Fruit fly (Drosophila melanogaster): ENCODE results near the gene CG10681.

Gene CG10681

DNA sequence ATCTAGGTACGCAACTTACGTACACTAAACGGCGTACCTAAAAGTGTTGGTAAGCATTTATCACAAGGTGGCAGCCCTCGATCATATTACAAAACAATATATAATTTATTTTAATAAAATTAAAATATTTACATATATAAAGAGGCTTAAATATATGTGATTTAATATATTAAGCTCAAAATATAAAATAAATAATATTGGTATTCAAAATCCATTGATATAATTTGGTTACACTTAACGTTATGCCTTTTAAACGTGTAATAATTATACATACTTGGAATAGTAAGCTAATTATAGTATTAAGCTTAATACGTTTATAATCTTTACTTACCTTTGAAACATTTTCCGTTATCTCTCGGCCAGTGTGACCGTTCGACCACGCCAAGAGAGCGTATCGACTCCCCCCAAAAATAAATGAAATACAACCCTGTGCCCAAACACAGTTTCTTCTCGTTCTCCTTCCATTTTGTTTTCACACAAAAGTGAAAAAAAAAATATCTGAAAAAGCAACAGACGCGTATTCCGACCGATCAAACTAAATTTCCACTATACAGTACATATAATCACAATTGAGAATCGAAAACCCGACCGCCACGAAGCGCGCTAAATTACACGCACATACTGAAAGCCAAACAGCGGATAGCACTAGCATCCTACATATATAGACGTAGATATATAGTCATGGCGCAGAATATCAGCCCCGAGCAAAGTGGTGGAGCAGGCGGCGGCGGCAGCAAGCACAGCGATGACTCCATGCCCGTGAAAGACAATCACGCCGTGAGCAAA lies 2.7 kb downstream of the CG10681 start, which contains the start of the genes CG10646 and vih (continued):
- no peak for TF ChIP-seq CG6654 (GFP tag; optimal IDR thresholded peaks at IDR 0.05)
- TF ChIP-seq CG6254 (GFP tag; optimal IDR thresholded peaks at IDR 0.05) = no peak
- peak; percentile 24 for TF ChIP-seq psq (GFP tag; optimal IDR thresholded peaks at IDR 0.05)
- TF ChIP-seq CG12104 (GFP tag; optimal IDR thresholded peaks at IDR 0.05) = peak; percentile 42
- peak; percentile 54 for TF ChIP-seq az2 (GFP tag; optimal IDR thresholded peaks at IDR 0.05)
- TF ChIP-seq CG34224 (GFP tag; IDR thresholded peaks at IDR 0.05; ENCODE audit: partially characterized antibody) = 0 out of 3 replicates have a peak, but pooled peaks have one; percentile 25
- TF ChIP-seq CG43689 (GFP tag; IDR thresholded peaks at IDR 0.05) = no peak
- TF ChIP-seq sisA (GFP tag; IDR thresholded peaks at IDR 0.05) = no peak
- peak; percentile 10 for TF ChIP-seq CTCF (GFP tag; optimal IDR thresholded peaks at IDR 0.05)
- TF ChIP-seq NfI (GFP tag; optimal IDR thresholded peaks at IDR 0.05) = peak; percentile 60
- TF ChIP-seq Deaf1 (tag; optimal IDR thresholded peaks at IDR 0.05) = peak; percentile 31
- TF ChIP-seq D19A (tag; optimal IDR thresholded peaks at IDR 0.05) = peak; percentile 35
- peak in 1 of 2 experiments; percentile 39 for TF ChIP-seq insv (GFP tag; optimal IDR thresholded peaks at IDR 0.05)
- no peak for TF ChIP-seq Dip2 (GFP tag; IDR thresholded peaks at IDR 0.05)
- no peak for TF ChIP-seq pnt (GFP tag; optimal IDR thresholded peaks at IDR 0.05)
- TF ChIP-seq CG9727 (GFP tag; optimal IDR thresholded peaks at IDR 0.05) = peak; percentile 55
- TF ChIP-seq Xbp1 (GFP tag; optimal IDR thresholded peaks at IDR 0.05) = peak; percentile 66
- TF ChIP-seq CG15269 (tag; optimal IDR thresholded peaks at IDR 0.05) = peak; percentile 43
- no peak for TF ChIP-seq salm (tag; optimal IDR thresholded peaks at IDR 0.05)
- TF ChIP-seq CG13894 (tag; optimal IDR thresholded peaks at IDR 0.05) = peak; percentile 18
- TF ChIP-seq CG31388 (GFP tag; optimal IDR thresholded peaks at IDR 0.05) = peak; percentile 29
- TF ChIP-seq sqz (GFP tag; optimal IDR thresholded peaks at IDR 0.05) = peak; percentile 68
- peak; percentile 31; the same call in 1 of the 2 replicates for TF ChIP-seq H2.0 (GFP tag; IDR thresholded peaks at IDR 0.05)
- peak; percentile 59 for TF ChIP-seq grau (tag; optimal IDR thresholded peaks at IDR 0.05)
- TF ChIP-seq gsb-n (tag; optimal IDR thresholded peaks at IDR 0.05) = peak; percentile 37
- peak; percentile 13 for TF ChIP-seq kay (GFP tag; optimal IDR thresholded peaks at IDR 0.05)
- no peak for TF ChIP-seq CG32532 (GFP tag; IDR thresholded peaks at IDR 0.05)
- TF ChIP-seq chm (GFP tag; IDR thresholded peaks at IDR 0.05) = no peak
- TF ChIP-seq mam (GFP tag; optimal IDR thresholded peaks at IDR 0.05) = peak; percentile 45
- peak in 1 of 2 experiments; percentile 9 for TF ChIP-seq chif (GFP tag; optimal IDR thresholded peaks at IDR 0.05)
- TF ChIP-seq lilli (GFP tag; optimal IDR thresholded peaks at IDR 0.05) = peak; percentile 38
- peak; percentile 20 for TF ChIP-seq Oli (tag; optimal IDR thresholded peaks at IDR 0.05)
- no peak for TF ChIP-seq ash1 (GFP tag; optimal IDR thresholded peaks at IDR 0.05)
- TF ChIP-seq CG17829 (tag; optimal IDR thresholded peaks at IDR 0.05) = peak; percentile 70
- no peak for TF ChIP-seq peb (GFP tag; IDR thresholded peaks at IDR 0.05)
- TF ChIP-seq CG8290 (GFP tag; optimal IDR thresholded peaks at IDR 0.05) = peak; percentile 43
- TF ChIP-seq CG8290 (tag; optimal IDR thresholded peaks at IDR 0.05) = no peak
- TF ChIP-seq MBD-R2 (GFP tag; IDR thresholded peaks at IDR 0.05) = peak; percentile 50
- TF ChIP-seq Bteb2 (GFP tag; optimal IDR thresholded peaks at IDR 0.05) = no peak
- peak; percentile 37 for TF ChIP-seq Lhr (GFP tag; optimal IDR thresholded peaks at IDR 0.05)
- TF ChIP-seq CG2120 (GFP tag; optimal IDR thresholded peaks at IDR 0.05) = peak; percentile 51
- no peak for TF ChIP-seq NC2α (GFP tag; optimal IDR thresholded peaks at IDR 0.05)
- peak; percentile 35; the same call in 1 of the 2 replicates for TF ChIP-seq NFAT (GFP tag; IDR thresholded peaks at IDR 0.05)
- peak; percentile 29 for TF ChIP-seq CG17385 (GFP tag; optimal IDR thresholded peaks at IDR 0.05)
- peak; percentile 7 for TF ChIP-seq tup (GFP tag; optimal IDR thresholded peaks at IDR 0.05)
- peak; percentile 35 for TF ChIP-seq Max (GFP tag; optimal IDR thresholded peaks at IDR 0.05)
- no peak for TF ChIP-seq CG6791 (GFP tag; IDR thresholded peaks at IDR 0.05; ENCODE audit: partially characterized antibody)
- TF ChIP-seq run (tag; optimal IDR thresholded peaks at IDR 0.05) = no peak
- TF ChIP-seq Sox100B (GFP tag; optimal IDR thresholded peaks at IDR 0.05) = peak; percentile 68
- TF ChIP-seq Ssrp (tag; optimal IDR thresholded peaks at IDR 0.05) = peak; percentile 44
